Fruit fly (Drosophila melanogaster) whole organism, embryonic: ENCODE data around the gene Rh4.

Experiments used
- Blimp-1 ChIP-seq: fragments of 200-800 bp; sonication (Bioruptor generic); optimal IDR thresholded peaks from 3 replicates; lab custom pipeline; 2018; ENCODE audit warnings: missing biosample characterization, missing genetic modification characterization, mild to moderate bottlenecking, moderate library complexity, missing genetic modification reagents
- CG10267 ChIP-seq: fragments of 200-800 bp; sonication (Bioruptor generic); optimal IDR thresholded peaks from 2 replicates; lab custom pipeline; 2018; ENCODE audit warnings: missing biosample characterization, mild to moderate bottlenecking, missing genetic modification characterization, moderate library complexity
- CG11504 ChIP-seq: fragments of 200-800 bp; sonication (Bioruptor generic); optimal IDR thresholded peaks from 3 replicates; lab custom pipeline; 2019; ENCODE audit warnings: missing biosample characterization, mild to moderate bottlenecking, missing genetic modification characterization, moderate library complexity
- CG11695 ChIP-seq: fragments of 200-800 bp; sonication (Bioruptor generic); IDR thresholded peaks from 3 replicates; pipeline ENCODE4 v1.3.6; 2022; ENCODE audit warnings: missing biosample characterization, missing genetic modification characterization
- CG12219 ChIP-seq: fragments of 200-800 bp; sonication (Bioruptor generic); optimal IDR thresholded peaks from 3 replicates; lab custom pipeline; 2018; ENCODE audit warnings: missing biosample characterization, mild to moderate bottlenecking, missing genetic modification characterization
- CG12391 ChIP-seq: fragments of 200-800 bp; sonication (Bioruptor generic); optimal IDR thresholded peaks from 3 replicates; lab custom pipeline; 2018; ENCODE audit warnings: missing biosample characterization, mild to moderate bottlenecking, missing genetic modification characterization, moderate library complexity
- CG12659 ChIP-seq: fragments of 200-800 bp; sonication (Bioruptor generic); optimal IDR thresholded peaks from 3 replicates; lab custom pipeline; 2017; ENCODE audit warnings: mild to moderate bottlenecking, missing biosample characterization, missing genetic modification reagents, missing genetic modification characterization
- CG13424 ChIP-seq: fragments of 200-800 bp; sonication (Bioruptor generic); optimal IDR thresholded peaks from 2 replicates; lab custom pipeline; 2019; ENCODE audit warnings: missing biosample characterization, mild to moderate bottlenecking, missing genetic modification characterization, moderate library complexity
- CG15011 ChIP-seq: fragments of 200-800 bp; sonication (Bioruptor generic); optimal IDR thresholded peaks from 3 replicates; lab custom pipeline; 2018; ENCODE audit warnings: missing biosample characterization, mild to moderate bottlenecking, missing genetic modification characterization
- CG1647 ChIP-seq: fragments of 200-800 bp; sonication (Bioruptor generic); optimal IDR thresholded peaks from 3 replicates; lab custom pipeline; 2016; ENCODE audit warnings: missing biosample characterization, missing genetic modification characterization
- CG17186 ChIP-seq: fragments of 200-800 bp; sonication (Bioruptor generic); optimal IDR thresholded peaks from 3 replicates; lab custom pipeline; 2017; ENCODE audit warnings: missing biosample characterization, missing genetic modification reagents, missing genetic modification characterization
- CG17361 ChIP-seq: fragments of 200-800 bp; sonication (Bioruptor generic); IDR thresholded peaks from 3 replicates; pipeline ENCODE4 v1.3.6; 2022; ENCODE audit warnings: missing biosample characterization, missing genetic modification characterization
- CG17385 ChIP-seq: fragments of 200-800 bp; sonication (Bioruptor generic); optimal IDR thresholded peaks from 3 replicates; lab custom pipeline; 2018; ENCODE audit warnings: missing biosample characterization, mild to moderate bottlenecking, missing genetic modification characterization
- CG17829 ChIP-seq: fragments of 200-800 bp; optimal IDR thresholded peaks from 2 replicates; lab custom pipeline; 2019; ENCODE audit warnings: missing biosample characterization, mild to moderate bottlenecking, missing genetic modification characterization, moderate library complexity
- CG18262 ChIP-seq: fragments of 200-800 bp; optimal IDR thresholded peaks from 3 replicates; lab custom pipeline; 2019; ENCODE audit warnings: missing biosample characterization, mild to moderate bottlenecking, missing genetic modification characterization, moderate library complexity
- CG18619 ChIP-seq: fragments of 200-800 bp; sonication (Bioruptor generic); optimal IDR thresholded peaks from 3 replicates; lab custom pipeline; 2017; ENCODE audit warnings: missing biosample characterization, mild to moderate bottlenecking, missing genetic modification characterization
- CG2678 ChIP-seq: fragments of 200-800 bp; sonication (Bioruptor generic); optimal IDR thresholded peaks from 3 replicates; lab custom pipeline; 2019; ENCODE audit warnings: missing biosample characterization, mild to moderate bottlenecking, missing genetic modification characterization, moderate library complexity
- CG2712 ChIP-seq: fragments of 200-800 bp; optimal IDR thresholded peaks from 3 replicates; lab custom pipeline; 2019; ENCODE audit warnings: missing biosample characterization, mild to moderate bottlenecking, missing genetic modification characterization, moderate library complexity
- CG30403 ChIP-seq: fragments of 200-800 bp; sonication (Bioruptor generic); optimal IDR thresholded peaks from 3 replicates; lab custom pipeline; 2016; ENCODE audit warnings: missing biosample characterization, missing genetic modification characterization
- CG31441 ChIP-seq: fragments of 200-800 bp; sonication (Bioruptor generic); IDR thresholded peaks from 2 replicates; pipeline ENCODE4 v1.3.6; 2022; ENCODE audit warnings: missing biosample characterization, missing genetic modification characterization
- CG34422 ChIP-seq: fragments of 200-800 bp; sonication (Bioruptor generic); IDR thresholded peaks from 3 replicates; pipeline ENCODE4 v1.3.6; 2022; ENCODE audit warnings: missing biosample characterization, missing genetic modification characterization
- CG4424 ChIP-seq: fragments of 200-800 bp; sonication (Bioruptor generic); optimal IDR thresholded peaks from 3 replicates; lab custom pipeline; 2016; ENCODE audit warnings: missing biosample characterization, missing genetic modification characterization
- CG6689 ChIP-seq: fragments of 200-800 bp; sonication (Bioruptor generic); IDR thresholded peaks from 2 replicates; pipeline ENCODE4 v1.3.6; 2022; ENCODE audit warnings: missing biosample characterization, missing genetic modification characterization
- CG7556 ChIP-seq: fragments of 200-800 bp; sonication (Bioruptor generic); optimal IDR thresholded peaks from 2 replicates; lab custom pipeline; 2017; ENCODE audit warnings: missing biosample characterization, mild to moderate bottlenecking, missing genetic modification characterization
- CG7839 ChIP-seq: fragments of 200-800 bp; sonication (Bioruptor generic); optimal IDR thresholded peaks from 3 replicates; lab custom pipeline; 2018; ENCODE audit warnings: missing biosample characterization, mild to moderate bottlenecking, missing genetic modification characterization, moderate library complexity
- CG8924 ChIP-seq: fragments of 200-800 bp; optimal IDR thresholded peaks from 3 replicates; lab custom pipeline; 2019; ENCODE audit warnings: missing biosample characterization, mild to moderate bottlenecking, missing genetic modification characterization, moderate library complexity
- CG9727 ChIP-seq: fragments of 200-800 bp; sonication (Bioruptor generic); optimal IDR thresholded peaks from 3 replicates; lab custom pipeline; 2017; ENCODE audit warnings: missing biosample characterization, mild to moderate bottlenecking, missing genetic modification characterization
- CoRest ChIP-seq: fragments of 200-800 bp; sonication (Bioruptor generic); optimal IDR thresholded peaks from 3 replicates; lab custom pipeline; 2018; ENCODE audit warnings: missing biosample characterization, mild to moderate bottlenecking, missing genetic modification characterization, moderate library complexity
- Ets65A ChIP-seq: fragments of 200-800 bp; sonication (Bioruptor generic); peaks from one replicate; lab custom pipeline; 2016; ENCODE audit warnings: missing biosample characterization, missing genetic modification characterization
- Fer1 ChIP-seq: fragments of 200-800 bp; sonication (Bioruptor generic); optimal IDR thresholded peaks from 2 replicates; lab custom pipeline; 2017; ENCODE audit warnings: missing biosample characterization, mild to moderate bottlenecking, missing genetic modification characterization
- Hr51 ChIP-seq, 2 experiments: fragments of 200-800 bp; sonication (Bioruptor generic); optimal IDR thresholded peaks; 2 replicates in 1 of 2; 3 replicates in 1 of 2; lab custom pipeline; 2016 to 2018; ENCODE audit warnings: missing biosample characterization in 2 of 2, missing genetic modification characterization in 2 of 2, mild to moderate bottlenecking in 1 of 2, moderate library complexity in 1 of 2
- Nf-YC ChIP-seq: fragments of 200-800 bp; optimal IDR thresholded peaks from 3 replicates; lab custom pipeline; 2019; ENCODE audit warnings: missing biosample characterization, mild to moderate bottlenecking, missing genetic modification characterization, moderate library complexity
- Oli ChIP-seq: fragments of 200-800 bp; sonication (Bioruptor generic); optimal IDR thresholded peaks from 2 replicates; lab custom pipeline; 2018; ENCODE audit warnings: missing biosample characterization, mild to moderate bottlenecking, missing genetic modification characterization, moderate library complexity
- Pdp1 ChIP-seq, 2 experiments: fragments of 200-800 bp; sonication (Bioruptor generic); optimal IDR thresholded peaks; 3 replicates each; lab custom pipeline; 2016; ENCODE audit warnings: missing biosample characterization in 2 of 2, missing genetic modification characterization in 2 of 2, mild to moderate bottlenecking in 1 of 2, moderate library complexity in 1 of 2
- Ptx1 ChIP-seq: fragments of 200-800 bp; sonication (Bioruptor generic); IDR thresholded peaks from 2 replicates; pipeline ENCODE4 v1.3.6; 2022; ENCODE audit warnings: missing biosample characterization, missing genetic modification characterization
- Sox100B ChIP-seq: fragments of 200-800 bp; sonication (Bioruptor generic); optimal IDR thresholded peaks from 3 replicates; lab custom pipeline; 2018; ENCODE audit warnings: missing biosample characterization, mild to moderate bottlenecking, missing genetic modification characterization
- Sox102F ChIP-seq: fragments of 200-800 bp; sonication (Bioruptor generic); optimal IDR thresholded peaks from 2 replicates; lab custom pipeline; 2018; ENCODE audit warnings: missing biosample characterization, mild to moderate bottlenecking, missing genetic modification characterization, moderate library complexity
- Ssrp ChIP-seq: fragments of 200-800 bp; sonication (Bioruptor generic); optimal IDR thresholded peaks from 2 replicates; lab custom pipeline; 2018; ENCODE audit warnings: missing biosample characterization, mild to moderate bottlenecking, missing genetic modification characterization, moderate library complexity
- Xrp1 ChIP-seq: fragments of 200-800 bp; sonication (Bioruptor generic); IDR thresholded peaks from 2 replicates; pipeline ENCODE4 v1.3.6; 2022; ENCODE audit warnings: missing biosample characterization, missing genetic modification characterization
- ash1 ChIP-seq: fragments of 200-800 bp; sonication (Bioruptor generic); optimal IDR thresholded peaks from 2 replicates; lab custom pipeline; 2018; ENCODE audit warnings: missing biosample characterization, mild to moderate bottlenecking, missing genetic modification characterization
- az2 ChIP-seq: fragments of 200-800 bp; sonication (Bioruptor generic); optimal IDR thresholded peaks from 3 replicates; lab custom pipeline; 2016; ENCODE audit warnings: missing biosample characterization, missing genetic modification characterization
- bab2 ChIP-seq: fragments of 200-800 bp; sonication (Bioruptor generic); optimal IDR thresholded peaks from 2 replicates; lab custom pipeline; 2016; ENCODE audit warnings: missing biosample characterization, missing genetic modification characterization
- br ChIP-seq: fragments of >200 bp; optimal IDR thresholded peaks from 2 replicates; lab custom pipeline; 2017
- bsh ChIP-seq, 2 experiments: fragments of 200-800 bp; sonication (Bioruptor generic); optimal IDR thresholded peaks; 2 replicates each; lab custom pipeline; 2017 to 2018; ENCODE audit warnings: mild to moderate bottlenecking in 2 of 2, missing biosample characterization in 2 of 2, missing genetic modification characterization in 2 of 2, moderate library complexity in 1 of 2
- da ChIP-seq: fragments of 200-800 bp; sonication (Bioruptor generic); optimal IDR thresholded peaks from 2 replicates; lab custom pipeline; 2016; ENCODE audit warnings: missing biosample characterization, missing genetic modification characterization
- gem ChIP-seq: fragments of 200-800 bp; sonication (Bioruptor generic); optimal IDR thresholded peaks from 2 replicates; lab custom pipeline; 2019; ENCODE audit warnings: missing biosample characterization, mild to moderate bottlenecking, missing genetic modification characterization, moderate library complexity
- nmo ChIP-seq: fragments of 200-800 bp; sonication (Bioruptor generic); optimal IDR thresholded peaks from 2 replicates; lab custom pipeline; 2018; ENCODE audit warnings: missing biosample characterization, mild to moderate bottlenecking, missing genetic modification characterization, moderate library complexity
- ssp ChIP-seq: fragments of 200-800 bp; sonication (Bioruptor generic); IDR thresholded peaks from 2 replicates; pipeline ENCODE4 v1.3.6; 2022; ENCODE audit warnings: missing biosample characterization, missing genetic modification characterization
- tap ChIP-seq: fragments of 200-800 bp; optimal IDR thresholded peaks from 3 replicates; lab custom pipeline; 2019; ENCODE audit warnings: missing biosample characterization, mild to moderate bottlenecking, missing genetic modification characterization, moderate library complexity
- tup ChIP-seq: fragments of 200-800 bp; sonication (Bioruptor generic); optimal IDR thresholded peaks from 2 replicates; lab custom pipeline; 2016; ENCODE audit warnings: missing biosample characterization, mild to moderate bottlenecking, missing genetic modification characterization, moderate library complexity

Gene Rh4

dm6 chr3L:16825195-16825594 is 37.1 kb downstream of the Rh4 start:
- no peak for TF ChIP-seq ash1
- peak; percentile 73 for TF ChIP-seq CG11504
- peak; percentile 35 for TF ChIP-seq CG18262 (tag; lab: Kevin White, UChicago)
- TF ChIP-seq CG12659 (GFP tag; lab: Kevin White, UChicago) = peak; percentile 8
- peak in 1 of 2 experiments; percentile 10 for TF ChIP-seq bsh (GFP tag; optimal IDR thresholded peaks at IDR 0.05; lab: Kevin White, UChicago)
- TF ChIP-seq CG17829 = peak; percentile 19
- peak; percentile 13 for TF ChIP-seq Sox100B (GFP tag; lab: Kevin White, UChicago)
- TF ChIP-seq tup (GFP tag; lab: Kevin White, UChicago) = no peak
- TF ChIP-seq CG17186 (GFP tag; lab: Kevin White, UChicago) = no peak
- TF ChIP-seq CG12219 = no peak
- peak; percentile 1 for TF ChIP-seq Fer1 (GFP tag; lab: Kevin White, UChicago)
- no peak for TF ChIP-seq CG15011 (GFP tag; lab: Kevin White, UChicago)
- TF ChIP-seq CG12391 = peak; percentile 40
- TF ChIP-seq Sox102F (GFP tag; lab: Kevin White, UChicago) = peak; percentile 51
- peak; percentile 66 for TF ChIP-seq CoRest (tag; lab: Kevin White, UChicago)
- TF ChIP-seq Ets65A (GFP tag; lab: Kevin White, UChicago) = peak; percentile 66
- no peak for TF ChIP-seq Pdp1 (GFP tag; optimal IDR thresholded peaks at IDR 0.05; lab: Kevin White, UChicago)
- 0 out of 3 replicates have a peak, but pooled peaks have one; percentile 45 for TF ChIP-seq CG17361 (GFP tag; lab: Robert Waterston, UW)
- TF ChIP-seq CG6689 (GFP tag; lab: Robert Waterston, UW) = peak; percentile 29; the same call in 1 of the 2 replicates
- TF ChIP-seq CG31441 (GFP tag; lab: Robert Waterston, UW) = peak; percentile 38
- TF ChIP-seq CG4424 (GFP tag; lab: Kevin White, UChicago) = peak; percentile 8
- peak; percentile 32; the same call in 1 of the 3 replicates for TF ChIP-seq CG11695 (GFP tag; lab: Robert Waterston, UW)
- TF ChIP-seq CG7556 (GFP tag; lab: Kevin White, UChicago) = peak; percentile 47
- TF ChIP-seq CG1647 (GFP tag; lab: Kevin White, UChicago) = no peak
- TF ChIP-seq CG9727 (GFP tag; lab: Kevin White, UChicago) = peak; percentile 9
- TF ChIP-seq CG13424 (tag; lab: Kevin White, UChicago) = peak; percentile 56
- peak; percentile 7 for TF ChIP-seq Oli (tag; lab: Kevin White, UChicago)
- TF ChIP-seq CG2712 (tag; lab: Kevin White, UChicago) = peak; percentile 31
- TF ChIP-seq gem (tag; lab: Kevin White, UChicago) = peak; percentile 72
- peak; percentile 29 for TF ChIP-seq CG8924 (tag; lab: Kevin White, UChicago)
- TF ChIP-seq CG34422 (GFP tag; lab: Robert Waterston, UW) = no peak
- peak; percentile 14 for TF ChIP-seq CG17385
- peak; percentile 1 for TF ChIP-seq az2
- TF ChIP-seq CG7839 (tag; lab: Kevin White, UChicago) = peak; percentile 56
- no peak for TF ChIP-seq ssp (GFP tag; lab: Robert Waterston, UW)
- TF ChIP-seq CG10267 = peak; percentile 20
- peak; percentile 45 for TF ChIP-seq Ptx1
- peak; percentile 23 for TF ChIP-seq Blimp-1 (GFP tag; lab: Kevin White, UChicago)
- TF ChIP-seq Ssrp (tag; lab: Kevin White, UChicago) = peak; percentile 46
- TF ChIP-seq bab2 (GFP tag; lab: Kevin White, UChicago) = no peak
- peak; percentile 7 for TF ChIP-seq CG18619 (GFP tag; lab: Kevin White, UChicago)
- peak; percentile 3 for TF ChIP-seq tap (tag; lab: Kevin White, UChicago)
- TF ChIP-seq CG30403 = peak; percentile 17
- peak; percentile 52 for TF ChIP-seq Nf-YC (tag; lab: Kevin White, UChicago)
- peak in 1 of 2 experiments; percentile 75 for TF ChIP-seq Hr51 (GFP tag; optimal IDR thresholded peaks at IDR 0.05; lab: Kevin White, UChicago)
- peak; percentile 32; the same call in 1 of the 2 replicates for TF ChIP-seq Xrp1 (GFP tag; lab: Robert Waterston, UW)
- TF ChIP-seq CG2678 (tag; lab: Kevin White, UChicago) = peak; percentile 45
- TF ChIP-seq nmo (GFP tag; lab: Kevin White, UChicago) = peak; percentile 45
- TF ChIP-seq da (GFP tag; lab: Kevin White, UChicago) = no peak
- TF ChIP-seq br = no peak
